Worm (Caenorhabditis elegans) whole organism, young adult: ENCODE measurements around the gene trx-3.

Source experiments
- B0019.2 ChIP-seq: fragments of 200-800 bp; sonication (Bioruptor generic); conservative IDR thresholded peaks from 2 replicates; pipeline ENCODE4 v1.3.6; 2022; ENCODE audit warnings: missing genetic modification reagents, missing genetic modification characterization, missing compliant biosample characterization
- D2030.7 ChIP-seq: fragments of 200-800 bp; sonication (Bioruptor generic); IDR thresholded peaks from 2 replicates; pipeline ENCODE4 v1.3.6; 2022; ENCODE audit warnings: missing genetic modification reagents, missing genetic modification characterization, missing compliant biosample characterization
- F10E7.11 ChIP-seq: sonication (generic microtip); optimal IDR thresholded peaks from 2 replicates; lab custom pipeline; 2017; ENCODE audit warnings: mild to moderate bottlenecking, missing genetic modification characterization, moderate library complexity, missing compliant biosample characterization
- F22D6.2 ChIP-seq: sonication (generic microtip); optimal IDR thresholded peaks from 2 replicates; lab custom pipeline; 2016; ENCODE audit warnings: mild to moderate bottlenecking, missing genetic modification characterization, missing compliant biosample characterization
- F33H1.4 ChIP-seq: fragments of 200-800 bp; sonication (Bioruptor generic); IDR thresholded peaks from 2 replicates; pipeline ENCODE4 v1.3.6; 2022; ENCODE audit warnings: missing genetic modification reagents, missing genetic modification characterization, missing compliant biosample characterization
- F37B4.10 ChIP-seq: fragments of 200-800 bp; sonication (Bioruptor generic); IDR thresholded peaks from 2 replicates; pipeline ENCODE4 v1.3.6; 2022; ENCODE audit warnings: missing genetic modification characterization, missing compliant biosample characterization
- F39B2.1 ChIP-seq: fragments of 200-800 bp; sonication (Bioruptor generic); IDR thresholded peaks from 2 replicates; pipeline ENCODE4 v1.3.6; 2022; ENCODE audit warnings: missing genetic modification reagents, missing genetic modification characterization, missing compliant biosample characterization
- F49E8.2 ChIP-seq: sonication (generic microtip); optimal IDR thresholded peaks from 3 replicates; lab custom pipeline; 2017; ENCODE audit warnings: missing genetic modification characterization, mild to moderate bottlenecking, missing compliant biosample characterization, antibody characterized with exemption, moderate library complexity; ENCODE audit not compliant: insufficient read depth
- F57C9.4 ChIP-seq: sonication (generic microtip); optimal IDR thresholded peaks from 2 replicates; lab custom pipeline; 2017; ENCODE audit warnings: mild to moderate bottlenecking, missing genetic modification characterization, missing compliant biosample characterization
- T26A5.8 ChIP-seq: sonication (generic microtip); optimal IDR thresholded peaks from 2 replicates; lab custom pipeline; 2016; ENCODE audit warnings: missing genetic modification characterization, missing compliant biosample characterization
- Y53F4B.3 ChIP-seq: fragments of 200-800 bp; sonication (Bioruptor generic); IDR thresholded peaks from 2 replicates; pipeline ENCODE4 v1.3.6; 2022; ENCODE audit warnings: missing genetic modification reagents, missing genetic modification characterization, missing compliant biosample characterization
- akir-1 ChIP-seq: fragments of 200-800 bp; sonication (Bioruptor generic); optimal IDR thresholded peaks from 2 replicates; lab custom pipeline; 2018; ENCODE audit warnings: mild to moderate bottlenecking, missing genetic modification characterization, moderate library complexity, missing compliant biosample characterization
- ama-1 ChIP-seq, 3 experiments: fragments of 150-350 bp in 1 of 3; sonication (generic microtip) in 2 of 3; optimal IDR thresholded peaks; 2 replicates each; lab custom pipeline; 2014 to 2018; ENCODE audit warnings: missing biosample characterization in 2 of 3, missing genetic modification characterization in 2 of 3, missing genetic modification reagents in 2 of 3
- athp-1 ChIP-seq: sonication (generic microtip); optimal IDR thresholded peaks from 2 replicates; lab custom pipeline; 2017; ENCODE audit warnings: mild to moderate bottlenecking, missing genetic modification characterization, missing compliant biosample characterization
- attf-6 ChIP-seq: fragments of 200-800 bp; sonication (Bioruptor generic); IDR thresholded peaks from 2 replicates; pipeline ENCODE4 v1.3.6; 2022; ENCODE audit warnings: missing genetic modification reagents, missing genetic modification characterization, missing compliant biosample characterization
- bed-2 ChIP-seq: fragments of 200-800 bp; sonication (Bioruptor generic); IDR thresholded peaks from 2 replicates; pipeline ENCODE4 v1.3.6; 2022; ENCODE audit warnings: missing genetic modification reagents, missing genetic modification characterization, missing compliant biosample characterization
- cebp-1 ChIP-seq, 2 experiments: fragments of 200-800 bp in 1 of 2; sonication (Bioruptor generic) in 1 of 2; sonication (generic microtip) in 1 of 2; IDR thresholded peaks in 1 of 2; optimal IDR thresholded peaks in 1 of 2; 2 replicates each; pipeline versions ENCODE4 v1.3.6 to Lab custom; 2017 to 2022; ENCODE audit warnings: missing compliant biosample characterization in 2 of 2, missing genetic modification characterization in 2 of 2, mild to moderate bottlenecking in 1 of 2, missing genetic modification reagents in 1 of 2, moderate library complexity in 1 of 2
- ceh-27 ChIP-seq: fragments of 200-800 bp; sonication (Bioruptor generic); optimal IDR thresholded peaks from 2 replicates; lab custom pipeline; 2018; ENCODE audit warnings: mild to moderate bottlenecking, missing genetic modification characterization, moderate library complexity, missing compliant biosample characterization
- ceh-58 ChIP-seq: fragments of 200-800 bp; sonication (Bioruptor generic); IDR thresholded peaks from 2 replicates; pipeline ENCODE4 v1.3.6; 2022; ENCODE audit warnings: missing genetic modification characterization, missing compliant biosample characterization
- ceh-91 ChIP-seq: fragments of 200-800 bp; sonication (Bioruptor generic); IDR thresholded peaks from 2 replicates; pipeline ENCODE4 v1.3.6; 2022; ENCODE audit warnings: missing genetic modification reagents, missing genetic modification characterization, missing compliant biosample characterization
- chd-7 ChIP-seq: sonication (generic microtip); optimal IDR thresholded peaks from 2 replicates; lab custom pipeline; 2016; ENCODE audit warnings: mild to moderate bottlenecking, missing genetic modification characterization, moderate library complexity, missing compliant biosample characterization
- die-1 ChIP-seq: sonication (generic microtip); optimal IDR thresholded peaks from 2 replicates; lab custom pipeline; 2016; ENCODE audit warnings: missing genotype, mild to moderate bottlenecking, missing genetic modification characterization, missing compliant biosample characterization
- dox-1 ChIP-seq: fragments of 200-800 bp; sonication (Bioruptor generic); IDR thresholded peaks from 2 replicates; pipeline ENCODE4 v1.3.6; 2022; ENCODE audit warnings: missing genetic modification reagents, missing genetic modification characterization, missing compliant biosample characterization
- dpl-1 ChIP-seq: fragments of 150-350 bp; optimal IDR thresholded peaks from 2 replicates; lab custom pipeline; 2014; ENCODE audit warnings: missing biosample characterization, missing genetic modification reagents, missing genetic modification characterization
- efl-1 ChIP-seq: fragments of 150-350 bp; optimal IDR thresholded peaks from 2 replicates; lab custom pipeline; 2014; ENCODE audit warnings: missing biosample characterization, missing genetic modification reagents, missing genetic modification characterization
- egl-44 ChIP-seq: fragments of 200-800 bp; sonication (Bioruptor generic); IDR thresholded peaks from 2 replicates; pipeline ENCODE4 v1.3.6; 2022; ENCODE audit warnings: missing genetic modification reagents, missing genetic modification characterization, missing compliant biosample characterization
- hsf-1 ChIP-seq: fragments of 200-800 bp; sonication (Bioruptor generic); IDR thresholded peaks from 2 replicates; pipeline ENCODE4 v1.3.6; 2022; ENCODE audit warnings: missing genetic modification reagents, missing genetic modification characterization, missing compliant biosample characterization
- lin-26 ChIP-seq: fragments of 200-800 bp; sonication (Bioruptor generic); IDR thresholded peaks from 2 replicates; pipeline ENCODE4 v1.3.6; 2022; ENCODE audit warnings: missing genetic modification reagents, missing genetic modification characterization, missing compliant biosample characterization
- lin-54 ChIP-seq: fragments of 200-800 bp; sonication (Bioruptor generic); optimal IDR thresholded peaks from 2 replicates; lab custom pipeline; 2018; ENCODE audit warnings: mild to moderate bottlenecking, missing genetic modification characterization, missing compliant biosample characterization
- lsl-1 ChIP-seq: fragments of 200-800 bp; sonication (Bioruptor generic); optimal IDR thresholded peaks from 2 replicates; lab custom pipeline; 2018; ENCODE audit warnings: mild to moderate bottlenecking, missing genetic modification characterization, moderate library complexity, missing compliant biosample characterization
- madf-6 ChIP-seq: fragments of 200-800 bp; sonication (Bioruptor generic); IDR thresholded peaks from 2 replicates; pipeline ENCODE4 v1.3.6; 2022; ENCODE audit warnings: missing genetic modification reagents, missing genetic modification characterization, missing compliant biosample characterization
- mcd-1 ChIP-seq: fragments of 200-800 bp; sonication (Bioruptor generic); IDR thresholded peaks from 2 replicates; pipeline ENCODE4 v1.3.6; 2022; ENCODE audit warnings: missing genetic modification reagents, missing genetic modification characterization, missing compliant biosample characterization
- nfya-1 ChIP-seq: sonication (generic microtip); optimal IDR thresholded peaks from 2 replicates; lab custom pipeline; 2017; ENCODE audit warnings: antibody characterized with exemption, missing compliant biosample characterization, missing genetic modification characterization, borderline replicate concordance; ENCODE audit not compliant: insufficient read depth
- nfyb-1 ChIP-seq: fragments of 200-800 bp; sonication (Bioruptor generic); IDR thresholded peaks from 2 replicates; pipeline ENCODE4 v1.3.6; 2022; ENCODE audit warnings: missing genetic modification reagents, missing genetic modification characterization, missing compliant biosample characterization
- nhr-80 ChIP-seq: sonication (generic microtip); optimal IDR thresholded peaks from 2 replicates; lab custom pipeline; 2016; ENCODE audit warnings: missing genetic modification characterization, missing compliant biosample characterization
- pbrm-1 ChIP-seq: fragments of 200-800 bp; sonication (Bioruptor generic); IDR thresholded peaks from 2 replicates; pipeline ENCODE4 v1.3.6; 2022; ENCODE audit warnings: missing genetic modification reagents, missing genetic modification characterization, missing compliant biosample characterization
- rcor-1 ChIP-seq: fragments of 200-800 bp; sonication (Bioruptor generic); IDR thresholded peaks from 2 replicates; pipeline ENCODE4 v1.3.6; 2022; ENCODE audit warnings: missing genetic modification reagents, missing genetic modification characterization, missing compliant biosample characterization
- rpc-1 ChIP-seq, 2 experiments: fragments of 150-350 bp in 1 of 2; sonication (generic microtip) in 1 of 2; optimal IDR thresholded peaks; 2 replicates each; lab custom pipeline; 2014 to 2018; ENCODE audit warnings: missing biosample characterization in 1 of 2, missing genetic modification characterization in 1 of 2, missing genetic modification reagents in 1 of 2, missing genotype in 1 of 2
- snpc-3.4 ChIP-seq: sonication (generic microtip); optimal IDR thresholded peaks from 2 replicates; lab custom pipeline; 2017; ENCODE audit warnings: missing genetic modification characterization, mild to moderate bottlenecking, missing compliant biosample characterization, antibody characterized with exemption, moderate library complexity, missing genotype, missing genetic modification reagents
- somi-1 ChIP-seq: fragments of 200-800 bp; sonication (Bioruptor generic); optimal IDR thresholded peaks from 2 replicates; lab custom pipeline; 2018; ENCODE audit warnings: mild to moderate bottlenecking, missing genetic modification characterization, missing compliant biosample characterization
- tbx-9 ChIP-seq: sonication (generic microtip); optimal IDR thresholded peaks from 2 replicates; lab custom pipeline; 2016; ENCODE audit warnings: borderline replicate concordance, missing genetic modification characterization, inconsistent platforms, missing compliant biosample characterization
- zfh-2 ChIP-seq: fragments of 200-800 bp; sonication (Bioruptor generic); conservative IDR thresholded peaks from 2 replicates; pipeline ENCODE4 v1.3.6; 2022; ENCODE audit warnings: missing genetic modification reagents, missing genetic modification characterization, missing compliant biosample characterization
- ztf-22 ChIP-seq: fragments of 200-800 bp; sonication (Bioruptor generic); optimal IDR thresholded peaks from 2 replicates; lab custom pipeline; 2018; ENCODE audit warnings: mild to moderate bottlenecking, missing genetic modification characterization, moderate library complexity, missing compliant biosample characterization
- ztf-28 ChIP-seq: fragments of 200-800 bp; sonication (Bioruptor generic); IDR thresholded peaks from 2 replicates; pipeline ENCODE4 v1.3.6; 2022; ENCODE audit warnings: missing genetic modification reagents, missing genetic modification characterization, missing compliant biosample characterization

trx-3 gene

DNA sequence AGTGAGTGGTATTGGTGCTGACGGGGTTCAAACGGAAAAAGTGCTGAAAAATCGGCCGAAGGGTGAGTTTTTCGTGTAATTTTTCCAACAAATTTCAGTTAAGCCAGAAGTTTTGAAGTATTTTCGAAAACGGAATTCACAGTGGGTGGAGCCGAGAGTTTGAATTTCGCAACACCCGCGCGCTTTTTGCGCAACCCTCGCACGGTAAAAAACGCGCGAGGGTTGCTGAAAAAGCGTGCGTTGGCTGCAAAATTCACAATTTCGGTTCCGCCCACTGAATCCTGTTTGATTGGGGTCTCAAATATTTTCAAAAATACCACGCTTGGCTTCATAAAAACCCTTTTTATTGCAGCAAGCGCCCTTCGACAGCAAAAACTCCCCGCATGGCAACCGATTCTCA is 39.5 kb upstream of the trx-3 start:
- TF ChIP-seq F39B2.1 (GFP tag; lab: Robert Waterston, UW) (0 out of 2 replicates have a peak, but pooled peaks have one; percentile 12), chd-7 (tag; lab: Kevin White, UChicago) (no peak), F49E8.2 (tag; lab: Kevin White, UChicago) (peak; percentile 53), rcor-1 (peak; percentile 18; the same call in 1 of the 2 replicates), egl-44 (GFP tag; lab: Robert Waterston, UW) (no peak), ceh-58 (GFP tag; lab: Robert Waterston, UW) (no peak), madf-6 (peak; percentile 67), athp-1 (tag; lab: Kevin White, UChicago) (no peak), ama-1 (optimal IDR thresholded peaks at IDR 0.05; lab: Kevin White, UChicago) (no peak), ama-1 (GFP tag; optimal IDR thresholded peaks at IDR 0.05; lab: Kevin White, UChicago) (no peak), pbrm-1 (peak; percentile 57), T26A5.8 (no peak), tbx-9 (tag; lab: Kevin White, UChicago) (no peak), F33H1.4 (GFP tag; lab: Robert Waterston, UW) (peak; percentile 66), F57C9.4 (tag; lab: Kevin White, UChicago) (no peak), mcd-1 (GFP tag; lab: Robert Waterston, UW) (0 out of 2 replicates have a peak, but pooled peaks have one; percentile 42), efl-1 (no peak), F37B4.10 (GFP tag; lab: Robert Waterston, UW) (no peak), ceh-27 (GFP tag; lab: Kevin White, UChicago) (no peak), ztf-22 (GFP tag; lab: Kevin White, UChicago) (no peak), dpl-1 (GFP tag; lab: Kevin White, UChicago) (peak; percentile 30), dox-1 (peak; percentile 43; the same call in 1 of the 2 replicates), nfyb-1 (GFP tag; lab: Robert Waterston, UW) (no peak), bed-2 (GFP tag; lab: Robert Waterston, UW) (no peak), rpc-1 (optimal IDR thresholded peaks at IDR 0.05; lab: Kevin White, UChicago) (peak; percentile 19), rpc-1 (tag; optimal IDR thresholded peaks at IDR 0.05; lab: Kevin White, UChicago) (no peak), nfya-1 (tag; lab: Kevin White, UChicago) (no peak), D2030.7 (GFP tag; lab: Robert Waterston, UW) (peak; percentile 44), F22D6.2 (tag; lab: Kevin White, UChicago) (no peak), hsf-1 (GFP tag; lab: Robert Waterston, UW) (0 out of 2 replicates have a peak, but pooled peaks have one; percentile 30), ceh-91 (0 out of 2 replicates have a peak, but pooled peaks have one; percentile 35), lin-26 (peak; percentile 37; the same call in 1 of the 2 replicates), somi-1 (GFP tag; lab: Kevin White, UChicago) (no peak), F10E7.11 (no peak), Y53F4B.3 (no peak), nhr-80 (tag; lab: Kevin White, UChicago) (no peak), attf-6 (GFP tag; lab: Robert Waterston, UW) (no peak), zfh-2 (GFP tag; lab: Robert Waterston, UW) (0 out of 2 replicates have a peak, but pooled peaks have one; percentile 13), die-1 (tag; lab: Kevin White, UChicago) (no peak), lsl-1 (peak; percentile 58), ztf-28 (peak; percentile 56; the same call in 1 of the 2 replicates), lin-54 (GFP tag; lab: Kevin White, UChicago) (peak; percentile 54), B0019.2 (no peak; the same call in 1 of the 2 replicates), akir-1 (GFP tag; lab: Kevin White, UChicago) (no peak), snpc-3.4 (tag; lab: Kevin White, UChicago) (no peak), cebp-1 (GFP tag; IDR thresholded peaks at IDR 0.05; lab: Robert Waterston, UW) (no peak), cebp-1 (tag; optimal IDR thresholded peaks at IDR 0.05; lab: Kevin White, UChicago) (peak; percentile 91)
